Worm (Caenorhabditis elegans) whole organism, mixed stage, embryonic: ENCODE results near the gene F46F5.10.

Source experiments
- M03D4.4 ChIP-seq: sonication (generic microtip); optimal IDR thresholded peaks from 2 replicates; lab custom pipeline; 2017; ENCODE audit warnings: mild to moderate bottlenecking, missing genetic modification characterization, missing compliant biosample characterization
- ces-1 ChIP-seq: fragments of 150-350 bp; optimal IDR thresholded peaks from 2 replicates; lab custom pipeline; 2014; ENCODE audit warnings: missing biosample characterization, missing genetic modification reagents, missing genetic modification characterization
- elt-3 ChIP-seq: fragments of 150-350 bp; optimal IDR thresholded peaks from 2 replicates; lab custom pipeline; 2014; ENCODE audit warnings: missing biosample characterization, missing genetic modification characterization
- ham-2 ChIP-seq: fragments of 200-800 bp; sonication (Bioruptor generic); optimal IDR thresholded peaks from 2 replicates; lab custom pipeline; 2018; ENCODE audit warnings: mild to moderate bottlenecking, missing genetic modification characterization, missing compliant biosample characterization
- lsy-2 ChIP-seq: fragments of 150-350 bp; optimal IDR thresholded peaks from 2 replicates; lab custom pipeline; 2014; ENCODE audit warnings: missing biosample characterization, missing genetic modification characterization
- mep-1 ChIP-seq: fragments of 150-350 bp; optimal IDR thresholded peaks from 2 replicates; lab custom pipeline; 2017; ENCODE audit warnings: missing biosample characterization, missing genetic modification reagents, missing genetic modification characterization, inconsistent platforms
- mls-2 ChIP-seq: sonication (generic microtip); optimal IDR thresholded peaks from 2 replicates; lab custom pipeline; 2016; ENCODE audit warnings: mild to moderate bottlenecking, missing genetic modification characterization, moderate library complexity, missing compliant biosample characterization
- nhr-237 ChIP-seq: fragments of 150-350 bp; optimal IDR thresholded peaks from 2 replicates; lab custom pipeline; 2014; ENCODE audit warnings: missing biosample characterization, missing genetic modification characterization
- nhr-28 ChIP-seq: fragments of 150-350 bp; optimal IDR thresholded peaks from 2 replicates; lab custom pipeline; 2014; ENCODE audit warnings: missing biosample characterization, missing genetic modification characterization
- unc-62 ChIP-seq: fragments of 150-350 bp; optimal IDR thresholded peaks from 2 replicates; lab custom pipeline; 2014; ENCODE audit warnings: missing biosample characterization, missing genetic modification reagents, missing genetic modification characterization
- zip-8 ChIP-seq: fragments of 150-350 bp; optimal IDR thresholded peaks from 2 replicates; lab custom pipeline; 2014; ENCODE audit warnings: missing biosample characterization, missing genetic modification characterization
- ztf-11 ChIP-seq: fragments of 150-350 bp; optimal IDR thresholded peaks from 2 replicates; lab custom pipeline; 2014; ENCODE audit warnings: missing biosample characterization, missing genetic modification characterization

ce11 chrII:848519-848918 lies 24.9 kb downstream of the F46F5.10 start, which contains the start of the genes acdh-9 and F28A10.13:
- TF ChIP-seq mep-1 = peak; percentile 3
- no peak for TF ChIP-seq ztf-11 (tag; lab: Kevin White, UChicago)
- TF ChIP-seq unc-62 (GFP tag; lab: Kevin White, UChicago) = peak; percentile 70
- TF ChIP-seq mls-2 (tag; lab: Kevin White, UChicago) = no peak
- TF ChIP-seq ces-1 = no peak
- TF ChIP-seq elt-3 (tag; lab: Kevin White, UChicago) = no peak
- no peak for TF ChIP-seq zip-8 (tag; lab: Kevin White, UChicago)
- TF ChIP-seq M03D4.4 (tag; lab: Kevin White, UChicago) = no peak
- TF ChIP-seq nhr-237 = no peak
- TF ChIP-seq nhr-28 (tag; lab: Kevin White, UChicago) = no peak
- no peak for TF ChIP-seq lsy-2 (tag; lab: Kevin White, UChicago)
- no peak for TF ChIP-seq ham-2 (GFP tag; lab: Kevin White, UChicago)
